Worm (Caenorhabditis elegans): ENCODE data around the gene T01B6.1.

The T01B6.1 gene

ce11 chrX:2335384-2335783 lies at the start of gene T01B6.1:
TSS of gene T01B6.1 (plus strand) at chrX:2335684.
- TF ChIP-seq T22C8.4 (GFP tag; IDR thresholded peaks at IDR 0.05): no peak
- TF ChIP-seq tab-1 (GFP tag; IDR thresholded peaks at IDR 0.05): no peak
- no peak for TF ChIP-seq cog-1 (tag; optimal IDR thresholded peaks at IDR 0.05)
- no peak for TF ChIP-seq ztf-29 (GFP tag; IDR thresholded peaks at IDR 0.05)
- no peak for TF ChIP-seq klf-2 (GFP tag; conservative IDR thresholded peaks at IDR 0.05)
- TF ChIP-seq flt-1 (GFP tag; IDR thresholded peaks at IDR 0.05): no peak
- TF ChIP-seq ztf-23 (GFP tag; IDR thresholded peaks at IDR 0.05): no peak
- TF ChIP-seq med-1 (GFP tag; optimal IDR thresholded peaks at IDR 0.05; ENCODE audit: insufficient read depth): no peak

ce11 chrX:2287092-2287491 lies 48.4 kb upstream of the T01B6.1 start, which contains the start of gene sav-1:
TSS of gene sav-1 (minus strand) at chrX:2287192.
- TF ChIP-seq T22C8.4 (GFP tag; IDR thresholded peaks at IDR 0.05) (no peak), ztf-23 (GFP tag; IDR thresholded peaks at IDR 0.05) (no peak), klf-2 (GFP tag; conservative IDR thresholded peaks at IDR 0.05) (no peak), cog-1 (tag; optimal IDR thresholded peaks at IDR 0.05) (no peak), ztf-29 (GFP tag; IDR thresholded peaks at IDR 0.05) (no peak), med-1 (GFP tag; optimal IDR thresholded peaks at IDR 0.05; ENCODE audit: insufficient read depth) (no peak), ref-1 (GFP tag; conservative IDR thresholded peaks at IDR 0.05) (no peak), flt-1 (GFP tag; IDR thresholded peaks at IDR 0.05) (no peak), tab-1 (GFP tag; IDR thresholded peaks at IDR 0.05) (no peak)

DNA sequence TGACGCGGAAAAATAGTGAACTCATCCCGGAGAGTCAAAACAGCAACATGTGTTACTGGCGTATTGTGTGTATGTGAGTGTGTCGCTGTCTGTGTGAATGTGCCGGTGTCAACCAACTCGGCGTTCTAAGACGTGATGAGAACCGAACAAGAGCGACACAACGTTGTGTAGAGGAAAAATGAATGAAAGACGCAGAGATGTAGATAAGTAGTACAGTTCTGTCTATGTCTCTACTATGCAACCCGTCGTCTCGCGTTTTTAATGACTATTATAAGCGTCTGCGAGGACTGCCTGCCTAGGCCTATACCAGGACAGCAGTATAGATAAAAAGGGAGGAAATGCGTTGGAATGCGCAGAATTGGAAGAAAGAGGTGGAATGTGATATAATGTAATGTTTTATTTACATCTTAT lies 47.5 kb upstream of the T01B6.1 start:
- TF ChIP-seq cog-1 (tag; optimal IDR thresholded peaks at IDR 0.05) (peak; percentile 64), ztf-29 (GFP tag; IDR thresholded peaks at IDR 0.05) (no peak), tab-1 (GFP tag; IDR thresholded peaks at IDR 0.05) (no peak), T22C8.4 (GFP tag; IDR thresholded peaks at IDR 0.05) (no peak), klf-2 (GFP tag; conservative IDR thresholded peaks at IDR 0.05) (no peak), ztf-23 (GFP tag; IDR thresholded peaks at IDR 0.05) (no peak), med-1 (GFP tag; optimal IDR thresholded peaks at IDR 0.05; ENCODE audit: insufficient read depth) (no peak)

- TF ChIP-seq flt-1 (GFP tag; IDR thresholded peaks at IDR 0.05): no peak
- no peak for TF ChIP-seq ref-1 (GFP tag; conservative IDR thresholded peaks at IDR 0.05)
- no peak for TF ChIP-seq ztf-23 (GFP tag; IDR thresholded peaks at IDR 0.05)
- TF ChIP-seq med-1 (GFP tag; optimal IDR thresholded peaks at IDR 0.05; ENCODE audit: insufficient read depth): no peak
- no peak for TF ChIP-seq klf-2 (GFP tag; conservative IDR thresholded peaks at IDR 0.05)
- TF ChIP-seq tab-1 (GFP tag; IDR thresholded peaks at IDR 0.05): no peak
Measured at ce11 chrX:2294198-2294800, 41.2 kb upstream of the T01B6.1 start, which contains the start of gene T10H10.2. TSS of gene T10H10.2 (plus strand) at chrX:2294750.

ce11 chrX:2301821-2302220 lies 33.7 kb upstream of the T01B6.1 start:
- TF ChIP-seq ztf-29 (GFP tag; IDR thresholded peaks at IDR 0.05): no peak
- TF ChIP-seq cog-1 (tag; optimal IDR thresholded peaks at IDR 0.05): no peak
- TF ChIP-seq ztf-23 (GFP tag; IDR thresholded peaks at IDR 0.05): no peak
- TF ChIP-seq med-1 (GFP tag; optimal IDR thresholded peaks at IDR 0.05; ENCODE audit: insufficient read depth): no peak
- TF ChIP-seq flt-1 (GFP tag; IDR thresholded peaks at IDR 0.05): no peak
- TF ChIP-seq tab-1 (GFP tag; IDR thresholded peaks at IDR 0.05): no peak
- TF ChIP-seq ref-1 (GFP tag; conservative IDR thresholded peaks at IDR 0.05): no peak
- no peak for TF ChIP-seq T22C8.4 (GFP tag; IDR thresholded peaks at IDR 0.05)

- no peak for TF ChIP-seq klf-2 (GFP tag; conservative IDR thresholded peaks at IDR 0.05)
Measured at ce11 chrX:2302782-2303181, 32.7 kb upstream of the T01B6.1 start, which contains the start of gene hum-6. TSS of gene hum-6 (plus strand) at chrX:2303082.

ce11 chrX:2303253-2303652 lies 32.2 kb upstream of the T01B6.1 start:
- TF ChIP-seq med-1 (GFP tag; optimal IDR thresholded peaks at IDR 0.05; ENCODE audit: insufficient read depth): no peak
- no peak for TF ChIP-seq ref-1 (GFP tag; conservative IDR thresholded peaks at IDR 0.05)
- no peak for TF ChIP-seq cog-1 (tag; optimal IDR thresholded peaks at IDR 0.05)
- TF ChIP-seq ztf-29 (GFP tag; IDR thresholded peaks at IDR 0.05): no peak
- no peak for TF ChIP-seq tab-1 (GFP tag; IDR thresholded peaks at IDR 0.05)
- no peak for TF ChIP-seq T22C8.4 (GFP tag; IDR thresholded peaks at IDR 0.05)
- no peak for TF ChIP-seq ztf-23 (GFP tag; IDR thresholded peaks at IDR 0.05)
- no peak for TF ChIP-seq flt-1 (GFP tag; IDR thresholded peaks at IDR 0.05)
- no peak for TF ChIP-seq klf-2 (GFP tag; conservative IDR thresholded peaks at IDR 0.05)

DNA sequence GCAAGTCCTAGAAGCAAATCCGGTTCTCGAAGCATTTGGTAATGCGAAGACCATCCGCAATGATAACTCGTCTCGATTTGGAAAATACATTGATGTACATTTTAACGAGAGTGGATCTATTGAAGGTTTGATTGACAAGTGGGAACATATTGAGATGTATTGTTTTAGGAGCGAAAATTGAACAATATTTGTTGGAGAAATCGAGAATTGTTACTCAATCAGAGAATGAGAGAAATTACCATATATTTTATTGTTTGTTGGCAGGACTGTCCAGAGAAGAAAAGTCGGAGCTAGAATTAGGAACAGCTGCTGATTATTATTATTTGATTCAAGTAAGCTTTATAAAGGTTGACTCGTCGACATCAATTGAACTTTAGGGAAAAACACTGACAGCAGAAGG lies 31.0 kb upstream of the T01B6.1 start:
- TF ChIP-seq med-1 (GFP tag; optimal IDR thresholded peaks at IDR 0.05; ENCODE audit: insufficient read depth): no peak
- no peak for TF ChIP-seq flt-1 (GFP tag; IDR thresholded peaks at IDR 0.05)
- TF ChIP-seq ztf-29 (GFP tag; IDR thresholded peaks at IDR 0.05): no peak
- TF ChIP-seq ztf-23 (GFP tag; IDR thresholded peaks at IDR 0.05): no peak
- no peak for TF ChIP-seq tab-1 (GFP tag; IDR thresholded peaks at IDR 0.05)
- TF ChIP-seq cog-1 (tag; optimal IDR thresholded peaks at IDR 0.05): no peak
- TF ChIP-seq ref-1 (GFP tag; conservative IDR thresholded peaks at IDR 0.05): no peak
- no peak for TF ChIP-seq T22C8.4 (GFP tag; IDR thresholded peaks at IDR 0.05)
- no peak for TF ChIP-seq klf-2 (GFP tag; conservative IDR thresholded peaks at IDR 0.05)

- TF ChIP-seq ztf-23 (GFP tag; IDR thresholded peaks at IDR 0.05) (no peak), ref-1 (GFP tag; conservative IDR thresholded peaks at IDR 0.05) (no peak), ztf-29 (GFP tag; IDR thresholded peaks at IDR 0.05) (no peak), tab-1 (GFP tag; IDR thresholded peaks at IDR 0.05) (no peak), flt-1 (GFP tag; IDR thresholded peaks at IDR 0.05) (no peak), cog-1 (tag; optimal IDR thresholded peaks at IDR 0.05) (no peak), T22C8.4 (GFP tag; IDR thresholded peaks at IDR 0.05) (no peak), klf-2 (GFP tag; conservative IDR thresholded peaks at IDR 0.05) (no peak), med-1 (GFP tag; optimal IDR thresholded peaks at IDR 0.05; ENCODE audit: insufficient read depth) (no peak)
Measured at ce11 chrX:2316205-2316604, 19.3 kb upstream of the T01B6.1 start.

- TF ChIP-seq ref-1 (GFP tag; conservative IDR thresholded peaks at IDR 0.05): no peak
- TF ChIP-seq flt-1 (GFP tag; IDR thresholded peaks at IDR 0.05): no peak
- TF ChIP-seq cog-1 (tag; optimal IDR thresholded peaks at IDR 0.05): no peak
Measured at ce11 chrX:2316859-2317258, 18.6 kb upstream of the T01B6.1 start.
